Worm (Caenorhabditis elegans): Measurements from ENCODE around the gene C05D12.3.

DNA sequence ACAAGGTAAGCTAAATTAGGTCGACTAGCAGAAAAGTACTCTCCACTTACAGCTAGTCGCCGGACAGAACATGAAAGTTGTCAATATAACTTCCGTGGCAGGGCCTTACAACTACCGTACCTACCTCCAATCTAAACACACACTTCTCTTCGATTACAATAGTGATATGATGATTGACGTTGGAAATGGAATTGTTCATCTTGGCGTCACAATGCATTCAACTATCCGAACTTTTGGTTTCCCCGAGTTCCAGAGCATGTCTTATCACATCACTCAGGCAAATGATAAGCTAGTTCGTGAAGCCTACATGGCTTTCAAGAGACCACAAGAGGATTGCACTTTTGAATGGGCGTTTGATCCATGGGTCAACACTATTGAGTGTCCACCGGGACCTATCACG is 2.3 kb downstream of the C05D12.3 start:
- TF ChIP-seq elt-3 (tag; optimal IDR thresholded peaks at IDR 0.05) (no peak), zag-1 (tag; optimal IDR thresholded peaks at IDR 0.05) (no peak), aly-2 (tag; optimal IDR thresholded peaks at IDR 0.05) (no peak), nhr-76 (tag; optimal IDR thresholded peaks at IDR 0.05) (no peak), ceh-82 (tag; optimal IDR thresholded peaks at IDR 0.05) (no peak), ZK546.5 (tag; optimal IDR thresholded peaks at IDR 0.05) (no peak), elt-1 (tag; optimal IDR thresholded peaks at IDR 0.05) (no peak), pha-4 (tag; optimal IDR thresholded peaks at IDR 0.05) (no peak), nhr-12 (tag; optimal IDR thresholded peaks at IDR 0.05) (no peak), mdl-1 (tag; optimal IDR thresholded peaks at IDR 0.05) (no peak), lin-15B (tag; optimal IDR thresholded peaks at IDR 0.05) (no peak), ama-1 (optimal IDR thresholded peaks at IDR 0.05) (no peak), pqm-1 (tag; optimal IDR thresholded peaks at IDR 0.05) (peak; percentile 1)

Measured in whole organism, L3 larva.